Worm (Caenorhabditis elegans) whole organism, L3 larva: ENCODE data around the gene sra-38.

ENCODE experiments used
- aly-2 ChIP-seq: fragments of 150-350 bp; optimal IDR thresholded peaks from 2 replicates; lab custom pipeline; 2014; ENCODE audit warnings: missing biosample characterization, missing genetic modification characterization
- ceh-28 ChIP-seq: fragments of 150-350 bp; optimal IDR thresholded peaks from 2 replicates; lab custom pipeline; 2014; ENCODE audit warnings: missing biosample characterization, missing genetic modification reagents, missing genetic modification characterization
- fkh-10 ChIP-seq: sonication (generic microtip); optimal IDR thresholded peaks from 2 replicates; lab custom pipeline; 2017; ENCODE audit warnings: missing biosample characterization, missing genetic modification reagents, missing genetic modification characterization
- skn-1 ChIP-seq: fragments of 150-350 bp; optimal IDR thresholded peaks from 2 replicates; lab custom pipeline; 2014; ENCODE audit warnings: missing biosample characterization, missing genetic modification characterization
- snpc-4 ChIP-seq: fragments of 150-350 bp; optimal IDR thresholded peaks from 2 replicates; lab custom pipeline; 2014; ENCODE audit warnings: missing biosample characterization, missing genetic modification characterization
- unc-62 ChIP-seq: fragments of 150-350 bp; sonication (generic microtip); optimal IDR thresholded peaks from 4 replicates; lab custom pipeline; 2014; ENCODE audit warnings: missing biosample characterization, missing genetic modification reagents, missing genetic modification characterization

ce11 chrX:13852606-13853005 is 47.3 kb downstream of the sra-38 start, which contains the start of gene mct-3:
- no peak for TF ChIP-seq fkh-10 (GFP tag; lab: Kevin White, UChicago)
- no peak for TF ChIP-seq unc-62
- TF ChIP-seq skn-1 (tag; lab: Kevin White, UChicago) = no peak
- no peak for TF ChIP-seq aly-2
- TF ChIP-seq snpc-4 = no peak
- TF ChIP-seq ceh-28 (tag; lab: Kevin White, UChicago) = no peak
